Worm (Caenorhabditis elegans) whole organism, late embryonic: ENCODE data around the gene F47B8.4.

Source experiments
- K02D7.2 ChIP-seq: sonication (generic microtip); optimal IDR thresholded peaks from 2 replicates; lab custom pipeline; 2017; ENCODE audit warnings: mild to moderate bottlenecking, missing genetic modification characterization, missing compliant biosample characterization
- T23F11.4 ChIP-seq: fragments of 200-800 bp; sonication (Bioruptor generic); optimal IDR thresholded peaks from 2 replicates; lab custom pipeline; 2018; ENCODE audit warnings: mild to moderate bottlenecking, missing genetic modification characterization, missing compliant biosample characterization
- ama-1 ChIP-seq: fragments of 150-350 bp; optimal IDR thresholded peaks from 2 replicates; lab custom pipeline; 2014
- ceh-14 ChIP-seq: sonication (generic microtip); optimal IDR thresholded peaks from 2 replicates; lab custom pipeline; 2016; ENCODE audit warnings: missing genotype, missing genetic modification characterization, missing compliant biosample characterization
- ceh-9 ChIP-seq: sonication (generic microtip); optimal IDR thresholded peaks from 2 replicates; lab custom pipeline; 2016; ENCODE audit warnings: mild to moderate bottlenecking, missing genetic modification characterization, inconsistent platforms, missing compliant biosample characterization
- eyg-1 ChIP-seq: sonication (generic microtip); optimal IDR thresholded peaks from 2 replicates; lab custom pipeline; 2016; ENCODE audit warnings: missing genotype, missing genetic modification characterization, missing compliant biosample characterization
- lim-6 ChIP-seq: sonication (generic microtip); optimal IDR thresholded peaks from 2 replicates; lab custom pipeline; 2016; ENCODE audit warnings: missing genetic modification characterization, missing compliant biosample characterization
- nhr-11 ChIP-seq: fragments of 150-350 bp; optimal IDR thresholded peaks from 2 replicates; lab custom pipeline; 2014; ENCODE audit warnings: missing biosample characterization, missing genetic modification characterization
- npax-4 ChIP-seq: sonication (generic microtip); optimal IDR thresholded peaks from 2 replicates; lab custom pipeline; 2016; ENCODE audit warnings: missing genetic modification characterization, missing compliant biosample characterization
- odd-2 ChIP-seq: sonication (generic microtip); optimal IDR thresholded peaks from 2 replicates; lab custom pipeline; 2017; ENCODE audit warnings: antibody characterized with exemption, mild to moderate bottlenecking, missing genetic modification characterization, missing compliant biosample characterization
- pag-3 ChIP-seq: sonication (generic microtip); optimal IDR thresholded peaks from 2 replicates; lab custom pipeline; 2016; ENCODE audit warnings: missing compliant biosample characterization, missing genetic modification characterization, borderline replicate concordance
- pha-4 ChIP-seq: fragments of 150-350 bp; optimal IDR thresholded peaks from 2 replicates; lab custom pipeline; 2018; ENCODE audit warnings: missing biosample characterization, missing genetic modification reagents, missing genetic modification characterization
- pqm-1 ChIP-seq: sonication (generic microtip); optimal IDR thresholded peaks from 2 replicates; lab custom pipeline; 2016; ENCODE audit warnings: missing genetic modification characterization, missing compliant biosample characterization
- unc-3 ChIP-seq, 2 experiments: fragments of 200-800 bp in 1 of 2; sonication (Bioruptor generic) in 1 of 2; sonication (generic microtip) in 1 of 2; conservative IDR thresholded peaks in 1 of 2; optimal IDR thresholded peaks in 1 of 2; 2 replicates each; pipeline versions ENCODE4 v1.3.6 to Lab custom; 2016 to 2022; ENCODE audit warnings: missing compliant biosample characterization in 2 of 2, missing genetic modification characterization in 2 of 2, missing genetic modification reagents in 1 of 2

- TF ChIP-seq pag-3, result peak; percentile 4
- no peak for TF ChIP-seq nhr-11
- no peak for TF ChIP-seq T23F11.4 (GFP tag; lab: Kevin White, UChicago)
- TF ChIP-seq pqm-1 (tag; lab: Kevin White, UChicago), result no peak
- TF ChIP-seq npax-4, result no peak
- TF ChIP-seq K02D7.2, result no peak
- TF ChIP-seq ceh-9, result no peak
- no peak for TF ChIP-seq unc-3 (GFP tag; conservative IDR thresholded peaks at IDR 0.05; lab: Robert Waterston, UW)
- no peak for TF ChIP-seq unc-3 (tag; optimal IDR thresholded peaks at IDR 0.05; lab: Kevin White, UChicago)
- no peak for TF ChIP-seq ama-1 (lab: Kevin White, UChicago)
- no peak for TF ChIP-seq odd-2 (tag; lab: Kevin White, UChicago)
- TF ChIP-seq ceh-14, result no peak
- TF ChIP-seq lim-6 (tag; lab: Kevin White, UChicago), result no peak
- TF ChIP-seq pha-4 (tag; lab: Kevin White, UChicago), result no peak
- TF ChIP-seq eyg-1 (tag; lab: Kevin White, UChicago), result no peak
Measured at ce11 chrV:14324502-14325467, at the start of gene F47B8.4, which contains the start of gene F47B8.18.
